Worm (Caenorhabditis elegans) whole organism, L4 larva: ENCODE data around the gene srbc-42.

ENCODE experiments used
- F49E8.2 ChIP-seq: sonication (generic microtip); optimal IDR thresholded peaks from 2 replicates; lab custom pipeline; 2016; ENCODE audit warnings: missing compliant biosample characterization, mild to moderate bottlenecking, missing genetic modification characterization, borderline replicate concordance
- T20F7.1 ChIP-seq: fragments of 200-800 bp; sonication (Bioruptor generic); optimal IDR thresholded peaks from 2 replicates; lab custom pipeline; 2018; ENCODE audit warnings: mild to moderate bottlenecking, missing genetic modification characterization, missing compliant biosample characterization
- Y48G9A.11 ChIP-seq: fragments of 200-800 bp; sonication (Bioruptor generic); IDR thresholded peaks from 2 replicates; pipeline ENCODE4 v1.3.6; 2022; ENCODE audit warnings: missing genetic modification reagents, missing genetic modification characterization, missing compliant biosample characterization
- ceh-32 ChIP-seq: sonication (generic microtip); optimal IDR thresholded peaks from 2 replicates; lab custom pipeline; 2016; ENCODE audit warnings: mild to moderate bottlenecking, missing genetic modification characterization, missing compliant biosample characterization; ENCODE audit not compliant: poor library complexity
- lin-13 ChIP-seq: fragments of 150-350 bp; optimal IDR thresholded peaks from 2 replicates; lab custom pipeline; 2014; ENCODE audit warnings: missing biosample characterization, missing genetic modification reagents, missing genetic modification characterization
- lsy-2 ChIP-seq, 2 experiments: fragments of 150-350 bp in 1 of 2; sonication (generic microtip) in 1 of 2; optimal IDR thresholded peaks; 2 replicates each; lab custom pipeline; 2014 to 2017; ENCODE audit warnings: missing biosample characterization in 2 of 2, missing genetic modification characterization in 2 of 2
- nhr-102 ChIP-seq: sonication (generic microtip); optimal IDR thresholded peaks from 2 replicates; lab custom pipeline; 2016; ENCODE audit warnings: mild to moderate bottlenecking, missing genetic modification characterization, moderate library complexity, missing compliant biosample characterization
- nhr-237 ChIP-seq: sonication (generic microtip); optimal IDR thresholded peaks from 2 replicates; lab custom pipeline; 2017; ENCODE audit warnings: missing biosample characterization, missing genetic modification characterization
- nhr-25 ChIP-seq: sonication (generic microtip); optimal IDR thresholded peaks from 2 replicates; lab custom pipeline; 2017; ENCODE audit warnings: missing genetic modification characterization, mild to moderate bottlenecking, missing compliant biosample characterization, antibody characterized with exemption, moderate library complexity, borderline replicate concordance; ENCODE audit not compliant: insufficient read depth
- rbr-2 ChIP-seq: sonication (generic microtip); optimal IDR thresholded peaks from 2 replicates; lab custom pipeline; 2016; ENCODE audit warnings: missing genotype, missing genetic modification characterization, missing compliant biosample characterization
- snpc-4 ChIP-seq: fragments of 150-350 bp; optimal IDR thresholded peaks from 2 replicates; lab custom pipeline; 2014; ENCODE audit warnings: missing biosample characterization, missing genetic modification characterization
- ztf-7 ChIP-seq: fragments of 150-350 bp; optimal IDR thresholded peaks from 2 replicates; lab custom pipeline; 2014; ENCODE audit warnings: missing biosample characterization, missing genetic modification characterization

DNA sequence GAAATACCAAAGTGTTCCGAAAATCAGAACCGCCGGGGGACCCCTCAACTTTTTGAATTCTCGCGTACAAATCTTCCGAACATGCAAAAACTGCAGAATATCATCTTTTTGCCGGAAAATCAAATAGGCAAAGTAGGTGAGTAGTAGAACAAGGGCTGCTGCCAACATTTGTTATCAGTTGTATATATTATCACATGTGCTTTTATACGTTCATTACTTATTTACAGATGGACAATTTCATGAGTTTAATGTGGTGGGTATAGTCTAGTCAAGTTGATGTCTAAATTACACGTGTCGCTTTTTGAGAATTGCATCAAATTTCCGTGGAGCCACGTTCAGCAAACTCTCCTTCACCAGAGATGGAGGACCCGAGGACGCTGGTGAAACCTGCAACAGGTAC, 10.2 kb upstream of the srbc-42 start, which contains the start of gene cyp-32B1:
- no peak for TF ChIP-seq nhr-25
- no peak for TF ChIP-seq nhr-102 (tag; lab: Kevin White, UChicago)
- no peak for TF ChIP-seq Y48G9A.11 (GFP tag; lab: Robert Waterston, UW)
- TF ChIP-seq nhr-237: no peak
- TF ChIP-seq lsy-2 (tag; optimal IDR thresholded peaks at IDR 0.05; lab: Kevin White, UChicago): no peak
- no peak for TF ChIP-seq T20F7.1 (GFP tag; lab: Kevin White, UChicago)
- TF ChIP-seq ceh-32 (tag; lab: Kevin White, UChicago): no peak
- TF ChIP-seq lin-13: no peak
- no peak for TF ChIP-seq rbr-2 (tag; lab: Kevin White, UChicago)
- no peak for TF ChIP-seq F49E8.2 (tag; lab: Kevin White, UChicago)
- TF ChIP-seq snpc-4 (tag; lab: Kevin White, UChicago): no peak
- TF ChIP-seq ztf-7: no peak
